Worm (Caenorhabditis elegans) whole organism, L3 larva: Measurements from ENCODE around the gene arl-8.

ENCODE experiments used
- aly-2 ChIP-seq: fragments of 150-350 bp; optimal IDR thresholded peaks from 2 replicates; lab custom pipeline; 2014; ENCODE audit warnings: missing biosample characterization, missing genetic modification characterization
- ama-1 ChIP-seq: fragments of 150-350 bp; optimal IDR thresholded peaks from 2 replicates; lab custom pipeline; 2018
- ceh-82 ChIP-seq: fragments of 150-350 bp; optimal IDR thresholded peaks from 2 replicates; lab custom pipeline; 2014; ENCODE audit warnings: missing biosample characterization, missing genetic modification characterization
- fos-1 ChIP-seq: fragments of 150-350 bp; optimal IDR thresholded peaks from 2 replicates; lab custom pipeline; 2014; ENCODE audit warnings: missing biosample characterization, missing genetic modification characterization

DNA sequence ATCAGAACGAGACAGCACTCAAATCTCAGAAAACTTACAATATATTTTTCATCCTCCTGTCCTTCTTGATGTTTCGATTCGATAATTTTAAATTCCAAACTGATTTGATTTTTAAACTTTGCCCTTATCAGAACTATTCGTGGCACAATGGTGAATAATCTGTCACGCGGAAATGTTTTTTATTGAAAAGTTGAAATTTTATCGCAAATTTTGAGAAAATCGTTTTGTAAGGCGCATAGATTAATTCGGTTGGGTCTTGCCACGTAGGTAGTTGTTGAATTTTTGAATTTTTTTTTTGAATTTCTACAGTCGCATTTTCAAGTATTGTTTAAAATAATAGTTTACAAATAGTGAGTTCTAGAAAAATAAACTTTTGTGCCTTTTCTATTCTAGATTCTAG lies 37.1 kb upstream of the arl-8 start, which contains the start of gene ptp-5.2:
- no peak for TF ChIP-seq ama-1 (lab: Kevin White, UChicago)
- no peak for TF ChIP-seq aly-2 (tag; lab: Kevin White, UChicago)
- TF ChIP-seq fos-1 (tag; lab: Kevin White, UChicago) = no peak
- TF ChIP-seq ceh-82 (tag; lab: Kevin White, UChicago) = no peak
